Worm (Caenorhabditis elegans) whole organism, early embryonic: ENCODE measurements around the gene srg-1.

Experiments used
- B0310.2 ChIP-seq: sonication (generic microtip); optimal IDR thresholded peaks from 2 replicates; lab custom pipeline; 2016; ENCODE audit warnings: mild to moderate bottlenecking, missing genetic modification characterization, missing compliant biosample characterization
- F13C5.2 ChIP-seq: sonication (generic microtip); optimal IDR thresholded peaks from 2 replicates; lab custom pipeline; 2017; ENCODE audit warnings: mild to moderate bottlenecking, missing genetic modification characterization, inconsistent platforms, missing compliant biosample characterization
- aly-1 ChIP-seq: sonication (generic microtip); optimal IDR thresholded peaks from 2 replicates; lab custom pipeline; 2016; ENCODE audit warnings: missing genetic modification characterization, missing compliant biosample characterization
- ama-1 ChIP-seq: fragments of 150-350 bp; optimal IDR thresholded peaks from 2 replicates; lab custom pipeline; 2014
- ceh-13 ChIP-seq: fragments of 200-800 bp; sonication (Bioruptor generic); optimal IDR thresholded peaks from 2 replicates; lab custom pipeline; 2018; ENCODE audit warnings: mild to moderate bottlenecking, missing genetic modification characterization, missing compliant biosample characterization
- ceh-36 ChIP-seq: sonication (generic microtip); optimal IDR thresholded peaks from 2 replicates; lab custom pipeline; 2016; ENCODE audit warnings: missing genetic modification characterization, inconsistent platforms, missing compliant biosample characterization
- ets-7 ChIP-seq: sonication (generic microtip); optimal IDR thresholded peaks from 2 replicates; lab custom pipeline; 2016; ENCODE audit warnings: missing genotype, missing genetic modification characterization, missing compliant biosample characterization
- flt-1 ChIP-seq: fragments of 200-800 bp; sonication (Bioruptor generic); IDR thresholded peaks from 2 replicates; pipeline ENCODE4 v1.3.6; 2022; ENCODE audit warnings: missing genetic modification characterization, missing compliant biosample characterization
- hmg-4 ChIP-seq: fragments of 200-800 bp; sonication (Bioruptor generic); optimal IDR thresholded peaks from 2 replicates; lab custom pipeline; 2018; ENCODE audit warnings: mild to moderate bottlenecking, missing genetic modification characterization, missing compliant biosample characterization
- hnd-1 ChIP-seq: sonication (generic microtip); optimal IDR thresholded peaks from 2 replicates; lab custom pipeline; 2016; ENCODE audit warnings: missing genetic modification characterization, missing compliant biosample characterization
- pes-1 ChIP-seq: fragments of 200-800 bp; sonication (Bioruptor generic); IDR thresholded peaks from 2 replicates; pipeline ENCODE4 v1.3.6; 2022; ENCODE audit warnings: missing genetic modification reagents, missing genetic modification characterization, missing compliant biosample characterization
- scrt-1 ChIP-seq: fragments of 200-800 bp; sonication (Bioruptor generic); IDR thresholded peaks from 2 replicates; pipeline ENCODE4 v1.3.6; 2022; ENCODE audit warnings: missing genetic modification characterization, missing compliant biosample characterization
- sea-1 ChIP-seq: fragments of 200-800 bp; sonication (Bioruptor generic); conservative IDR thresholded peaks from 2 replicates; pipeline ENCODE4 v1.3.6; 2022; ENCODE audit warnings: missing genetic modification characterization, missing compliant biosample characterization
- tbx-11 ChIP-seq: fragments of 200-800 bp; sonication (Bioruptor generic); IDR thresholded peaks from 2 replicates; pipeline ENCODE4 v1.3.6; 2022; ENCODE audit warnings: missing genetic modification characterization, missing compliant biosample characterization
- tbx-37 ChIP-seq: fragments of 200-800 bp; sonication (Bioruptor generic); conservative IDR thresholded peaks from 2 replicates; pipeline ENCODE4 v1.3.6; 2022; ENCODE audit warnings: missing genetic modification reagents, missing genetic modification characterization, missing compliant biosample characterization
- tra-4 ChIP-seq: sonication (generic microtip); optimal IDR thresholded peaks from 2 replicates; lab custom pipeline; 2017; ENCODE audit warnings: missing genetic modification characterization, missing compliant biosample characterization

The srg-1 gene

ce11 chrIII:6258262-6258661 lies at the start of gene srg-1:
TSS of gene srg-1 (minus strand) at chrIII:6258362.
- no peak for TF ChIP-seq ceh-13 (GFP tag; lab: Kevin White, UChicago)
- no peak for TF ChIP-seq ama-1 (lab: Kevin White, UChicago)
- no peak for TF ChIP-seq hmg-4 (GFP tag; lab: Kevin White, UChicago)
- TF ChIP-seq flt-1 (GFP tag; lab: Robert Waterston, UW): no peak
- TF ChIP-seq pes-1 (GFP tag; lab: Robert Waterston, UW): no peak
- no peak for TF ChIP-seq hnd-1 (tag; lab: Kevin White, UChicago)
- TF ChIP-seq tra-4 (tag; lab: Kevin White, UChicago): no peak
- no peak for TF ChIP-seq sea-1 (GFP tag; lab: Robert Waterston, UW)
- no peak for TF ChIP-seq B0310.2
- no peak for TF ChIP-seq aly-1 (tag; lab: Kevin White, UChicago)
- TF ChIP-seq scrt-1 (GFP tag; lab: Robert Waterston, UW): no peak

- no peak for TF ChIP-seq hnd-1 (tag; lab: Kevin White, UChicago)
- TF ChIP-seq B0310.2: no peak
- no peak for TF ChIP-seq F13C5.2 (tag; lab: Kevin White, UChicago)
- no peak for TF ChIP-seq hmg-4 (GFP tag; lab: Kevin White, UChicago)
Measured at ce11 chrIII:6307832-6308231, 49.7 kb upstream of the srg-1 start.

DNA sequence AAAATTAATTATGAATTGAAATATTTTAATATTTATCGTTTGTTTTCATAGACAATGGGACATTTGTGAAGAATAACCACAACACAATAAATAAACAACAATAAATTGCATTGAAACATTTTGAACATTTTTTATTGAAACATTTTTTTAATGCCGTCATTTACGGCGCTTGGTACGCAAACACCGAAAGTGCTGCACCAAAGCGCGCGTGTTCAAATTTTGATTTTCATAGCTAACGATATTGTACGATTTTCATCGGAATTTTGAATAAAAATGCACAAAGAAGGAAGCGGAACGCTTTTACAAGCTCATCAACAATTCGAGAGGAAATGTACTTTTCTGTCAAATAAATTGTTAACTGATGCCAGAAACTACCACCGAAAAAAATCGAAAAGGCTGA lies 45.6 kb upstream of the srg-1 start:
- TF ChIP-seq pes-1 (GFP tag; lab: Robert Waterston, UW) (no peak), tbx-11 (GFP tag; lab: Robert Waterston, UW) (no peak), F13C5.2 (tag; lab: Kevin White, UChicago) (no peak), flt-1 (GFP tag; lab: Robert Waterston, UW) (no peak), scrt-1 (GFP tag; lab: Robert Waterston, UW) (no peak), ama-1 (lab: Kevin White, UChicago) (no peak), ceh-13 (GFP tag; lab: Kevin White, UChicago) (no peak)

- TF ChIP-seq flt-1 (GFP tag; lab: Robert Waterston, UW) (no peak), tra-4 (tag; lab: Kevin White, UChicago) (no peak), ceh-36 (tag; lab: Kevin White, UChicago) (no peak), hnd-1 (tag; lab: Kevin White, UChicago) (no peak)
Measured at ce11 chrIII:6303114-6303647, 45.0 kb upstream of the srg-1 start, which contains the start of gene F47D12.9. TSS of gene F47D12.9 (minus strand) at chrIII:6303380.

- TF ChIP-seq pes-1 (GFP tag; lab: Robert Waterston, UW) (no peak), tbx-37 (GFP tag; lab: Robert Waterston, UW) (no peak), ceh-13 (GFP tag; lab: Kevin White, UChicago) (no peak), tbx-11 (GFP tag; lab: Robert Waterston, UW) (no peak)
Measured at ce11 chrIII:6300297-6300696, 42.1 kb upstream of the srg-1 start.

- TF ChIP-seq aly-1 (tag; lab: Kevin White, UChicago) (no peak), B0310.2 (no peak), tbx-11 (GFP tag; lab: Robert Waterston, UW) (no peak), sea-1 (GFP tag; lab: Robert Waterston, UW) (no peak), ceh-36 (tag; lab: Kevin White, UChicago) (no peak), tbx-37 (GFP tag; lab: Robert Waterston, UW) (no peak), ets-7 (tag; lab: Kevin White, UChicago) (no peak), hmg-4 (GFP tag; lab: Kevin White, UChicago) (no peak), ceh-13 (GFP tag; lab: Kevin White, UChicago) (no peak), tra-4 (tag; lab: Kevin White, UChicago) (no peak), flt-1 (GFP tag; lab: Robert Waterston, UW) (no peak)
Measured at ce11 chrIII:6298131-6298530, 40.0 kb upstream of the srg-1 start, which contains the start of gene F47D12.3. TSS of gene F47D12.3 (plus strand) at chrIII:6298461.

ce11 chrIII:6297599-6297998 lies 39.4 kb upstream of the srg-1 start:
- TF ChIP-seq ama-1 (lab: Kevin White, UChicago) (no peak), tbx-11 (GFP tag; lab: Robert Waterston, UW) (no peak)

ce11 chrIII:6295972-6296700 lies 38.0 kb upstream of the srg-1 start, which contains the start of gene F47D12.7:
TSS of gene F47D12.7 (minus strand) at chrIII:6296022.
- TF ChIP-seq F13C5.2 (tag; lab: Kevin White, UChicago) (no peak), ama-1 (lab: Kevin White, UChicago) (no peak), flt-1 (GFP tag; lab: Robert Waterston, UW) (no peak), scrt-1 (GFP tag; lab: Robert Waterston, UW) (no peak), aly-1 (tag; lab: Kevin White, UChicago) (no peak), sea-1 (GFP tag; lab: Robert Waterston, UW) (no peak)
